Fruit fly (Drosophila melanogaster) whole organism, embryonic: Measurements from ENCODE around the gene CG7728.

Source experiments
- Ada2b ChIP-seq: fragments of 200-800 bp; sonication (Bioruptor generic); IDR thresholded peaks from 2 replicates; pipeline ENCODE4 v1.3.6; 2022; ENCODE audit warnings: missing biosample characterization, missing genetic modification characterization
- Atf-2 ChIP-seq: fragments of 200-800 bp; sonication (Bioruptor generic); optimal IDR thresholded peaks from 2 replicates; lab custom pipeline; 2016; ENCODE audit warnings: missing biosample characterization, missing genetic modification characterization
- BEAF-32 ChIP-seq: fragments of 200-800 bp; sonication (Bioruptor generic); optimal IDR thresholded peaks from 3 replicates; lab custom pipeline; 2017; ENCODE audit warnings: missing biosample characterization, missing genetic modification characterization, mild to moderate bottlenecking, moderate library complexity, missing genetic modification reagents
- Bteb2 ChIP-seq: fragments of 200-800 bp; sonication (Bioruptor generic); optimal IDR thresholded peaks from 2 replicates; lab custom pipeline; 2016; ENCODE audit warnings: missing biosample characterization, missing genetic modification characterization
- CG10274 ChIP-seq: fragments of 200-800 bp; sonication (Bioruptor generic); optimal IDR thresholded peaks from 3 replicates; lab custom pipeline; 2017; ENCODE audit warnings: missing biosample characterization, mild to moderate bottlenecking, missing genetic modification characterization
- CG10366 ChIP-seq: fragments of 200-800 bp; sonication (Bioruptor generic); IDR thresholded peaks from 2 replicates; pipeline ENCODE4 v1.3.6; 2022; ENCODE audit warnings: missing biosample characterization, missing genetic modification characterization
- CG10979 ChIP-seq: fragments of 200-800 bp; sonication (Bioruptor generic); optimal IDR thresholded peaks from 2 replicates; lab custom pipeline; 2018; ENCODE audit warnings: missing biosample characterization, mild to moderate bottlenecking, missing genetic modification characterization, moderate library complexity
- CG11247 ChIP-seq: fragments of 200-800 bp; sonication (Bioruptor generic); IDR thresholded peaks from 2 replicates; pipeline ENCODE4 v1.3.6; 2022; ENCODE audit warnings: missing biosample characterization, missing genetic modification characterization
- CG1233 ChIP-seq: fragments of 200-800 bp; sonication (Bioruptor generic); optimal IDR thresholded peaks from 4 replicates; lab custom pipeline; 2018; ENCODE audit warnings: missing biosample characterization, mild to moderate bottlenecking, missing genetic modification characterization
- CG12659 ChIP-seq: fragments of 200-800 bp; sonication (Bioruptor generic); optimal IDR thresholded peaks from 3 replicates; lab custom pipeline; 2017; ENCODE audit warnings: mild to moderate bottlenecking, missing biosample characterization, missing genetic modification reagents, missing genetic modification characterization
- CG14965 ChIP-seq: fragments of 200-800 bp; sonication (Bioruptor generic); optimal IDR thresholded peaks from 2 replicates; lab custom pipeline; 2016; ENCODE audit warnings: missing biosample characterization, missing genetic modification characterization, borderline replicate concordance
- CG15514 ChIP-seq: fragments of 200-800 bp; sonication (Bioruptor generic); optimal IDR thresholded peaks from 3 replicates; lab custom pipeline; 2017; ENCODE audit warnings: missing biosample characterization, missing genetic modification characterization, mild to moderate bottlenecking, moderate library complexity, missing genetic modification reagents
- CG16863 ChIP-seq: fragments of 200-800 bp; sonication (Bioruptor generic); optimal IDR thresholded peaks from 3 replicates; lab custom pipeline; 2016; ENCODE audit warnings: missing biosample characterization, missing genetic modification characterization
- CG17385 ChIP-seq: fragments of 200-800 bp; sonication (Bioruptor generic); optimal IDR thresholded peaks from 3 replicates; lab custom pipeline; 2018; ENCODE audit warnings: missing biosample characterization, mild to moderate bottlenecking, missing genetic modification characterization
- CG2712 ChIP-seq: fragments of 200-800 bp; optimal IDR thresholded peaks from 3 replicates; lab custom pipeline; 2019; ENCODE audit warnings: missing biosample characterization, mild to moderate bottlenecking, missing genetic modification characterization, moderate library complexity
- CG4820 ChIP-seq: fragments of 200-800 bp; sonication (Bioruptor generic); optimal IDR thresholded peaks from 3 replicates; lab custom pipeline; 2016; ENCODE audit warnings: missing biosample characterization, missing genetic modification characterization
- CG5953 ChIP-seq: fragments of 200-800 bp; sonication (Bioruptor generic); IDR thresholded peaks from 2 replicates; pipeline ENCODE4 v1.3.6; 2022; ENCODE audit warnings: missing biosample characterization, missing genetic modification characterization
- CG6689 ChIP-seq: fragments of 200-800 bp; sonication (Bioruptor generic); IDR thresholded peaks from 2 replicates; pipeline ENCODE4 v1.3.6; 2022; ENCODE audit warnings: missing biosample characterization, missing genetic modification characterization
- CG8388 ChIP-seq: fragments of 200-800 bp; sonication (Bioruptor generic); optimal IDR thresholded peaks from 2 replicates; lab custom pipeline; 2019; ENCODE audit warnings: missing biosample characterization, mild to moderate bottlenecking, missing genetic modification characterization, moderate library complexity
- CoRest ChIP-seq: fragments of 200-800 bp; sonication (Bioruptor generic); optimal IDR thresholded peaks from 3 replicates; lab custom pipeline; 2018; ENCODE audit warnings: missing biosample characterization, mild to moderate bottlenecking, missing genetic modification characterization, moderate library complexity
- D19A ChIP-seq: fragments of 200-800 bp; optimal IDR thresholded peaks from 3 replicates; lab custom pipeline; 2019; ENCODE audit warnings: missing biosample characterization, mild to moderate bottlenecking, missing genetic modification characterization, moderate library complexity
- Dbx ChIP-seq: fragments of 200-800 bp; sonication (Bioruptor generic); IDR thresholded peaks from 3 replicates; pipeline ENCODE4 v1.3.6; 2022; ENCODE audit warnings: missing biosample characterization, missing genetic modification characterization
- Dip3 ChIP-seq: fragments of 200-800 bp; sonication (Bioruptor generic); optimal IDR thresholded peaks from 3 replicates; lab custom pipeline; 2016; ENCODE audit warnings: missing biosample characterization, missing genetic modification characterization
- ERR ChIP-seq: fragments of 200-800 bp; sonication (Bioruptor generic); optimal IDR thresholded peaks from 2 replicates; lab custom pipeline; 2016; ENCODE audit warnings: missing biosample characterization, missing genetic modification characterization
- HmgD ChIP-seq: fragments of 200-800 bp; sonication (Bioruptor generic); optimal IDR thresholded peaks from 3 replicates; lab custom pipeline; 2016; ENCODE audit warnings: missing biosample characterization, missing genetic modification characterization
- MTF-1 ChIP-seq: fragments of 200-800 bp; sonication (Bioruptor generic); optimal IDR thresholded peaks from 2 replicates; lab custom pipeline; 2018; ENCODE audit warnings: missing biosample characterization, mild to moderate bottlenecking, missing genetic modification characterization, borderline replicate concordance
- Mad ChIP-seq: fragments of 200-800 bp; sonication (Bioruptor generic); optimal IDR thresholded peaks from 2 replicates; lab custom pipeline; 2016; ENCODE audit warnings: missing biosample characterization, missing genetic modification characterization
- Neu2 ChIP-seq: fragments of 200-800 bp; sonication (Bioruptor generic); optimal IDR thresholded peaks from 3 replicates; lab custom pipeline; 2016; ENCODE audit warnings: missing biosample characterization, missing genetic modification characterization, borderline replicate concordance
- Optix ChIP-seq: fragments of 200-800 bp; sonication (Bioruptor generic); IDR thresholded peaks from 3 replicates; pipeline ENCODE4 v1.3.6; 2022; ENCODE audit warnings: missing biosample characterization, missing genetic modification characterization
- Pdp1 ChIP-seq, 2 experiments: fragments of 200-800 bp; sonication (Bioruptor generic); optimal IDR thresholded peaks; 3 replicates each; lab custom pipeline; 2016; ENCODE audit warnings: missing biosample characterization in 2 of 2, missing genetic modification characterization in 2 of 2, mild to moderate bottlenecking in 1 of 2, moderate library complexity in 1 of 2
- Rx ChIP-seq: fragments of 200-800 bp; sonication (Bioruptor generic); IDR thresholded peaks from 2 replicates; pipeline ENCODE4 v1.3.6; 2022; ENCODE audit warnings: missing biosample characterization, missing genetic modification characterization
- Side ChIP-seq: fragments of 200-800 bp; sonication (Bioruptor generic); optimal IDR thresholded peaks from 2 replicates; lab custom pipeline; 2016; ENCODE audit warnings: missing biosample characterization, missing genetic modification characterization
- Sin3A ChIP-seq: fragments of >200 bp; optimal IDR thresholded peaks from 2 replicates; lab custom pipeline; 2018
- Stat92E ChIP-seq, 3 experiments: fragments of >200 bp in 2 of 3; fragments of 200-800 bp in 1 of 3; sonication (Bioruptor generic) in 1 of 3; optimal IDR thresholded peaks; 2 replicates each; lab custom pipeline; 2017 to 2019; ENCODE audit warnings: missing biosample characterization in 3 of 3, missing genetic modification characterization in 3 of 3, mild to moderate bottlenecking in 1 of 3, moderate library complexity in 1 of 3
- Tbp ChIP-seq: fragments of >200 bp; optimal IDR thresholded peaks from 2 replicates; lab custom pipeline; 2018; ENCODE audit warnings: missing biosample characterization, missing genetic modification characterization
- Vsx1 ChIP-seq: fragments of 200-800 bp; sonication (Bioruptor generic); optimal IDR thresholded peaks from 2 replicates; lab custom pipeline; 2017; ENCODE audit warnings: missing biosample characterization, mild to moderate bottlenecking, missing genetic modification characterization, missing genetic modification reagents
- ac ChIP-seq: fragments of 200-800 bp; sonication (Bioruptor generic); optimal IDR thresholded peaks from 3 replicates; lab custom pipeline; 2017; ENCODE audit warnings: missing biosample characterization, mild to moderate bottlenecking, missing genetic modification characterization
- cad ChIP-seq: fragments of >200 bp; optimal IDR thresholded peaks from 2 replicates; lab custom pipeline; 2017; ENCODE audit warnings: missing biosample characterization, missing genetic modification characterization
- dan ChIP-seq: fragments of 200-800 bp; sonication (Bioruptor generic); IDR thresholded peaks from 2 replicates; pipeline ENCODE4 v1.3.6; 2022; ENCODE audit warnings: missing biosample characterization, missing genetic modification characterization
- disco-r ChIP-seq: fragments of 200-800 bp; sonication (Bioruptor generic); optimal IDR thresholded peaks from 2 replicates; lab custom pipeline; 2016; ENCODE audit warnings: missing biosample characterization, missing genetic modification characterization
- dmrt99B ChIP-seq: fragments of 200-800 bp; sonication (Bioruptor generic); optimal IDR thresholded peaks from 2 replicates; lab custom pipeline; 2018; ENCODE audit warnings: missing biosample characterization, mild to moderate bottlenecking, missing genetic modification characterization, moderate library complexity
- en ChIP-seq: fragments of 200-800 bp; sonication (Bioruptor generic); optimal IDR thresholded peaks from 2 replicates; lab custom pipeline; 2016; ENCODE audit warnings: missing biosample characterization, missing genetic modification characterization
- hb ChIP-seq: fragments of 200-800 bp; sonication (Bioruptor generic); IDR thresholded peaks from 3 replicates; pipeline ENCODE4 v1.3.6; 2022; ENCODE audit warnings: missing biosample characterization, missing genetic modification characterization; ENCODE audit not compliant: partially characterized antibody
- inv ChIP-seq: fragments of 200-800 bp; sonication (Bioruptor generic); IDR thresholded peaks from 2 replicates; pipeline ENCODE4 v1.3.6; 2022; ENCODE audit warnings: missing biosample characterization, missing genetic modification characterization; ENCODE audit not compliant: partially characterized antibody
- kah ChIP-seq: fragments of 200-800 bp; sonication (Bioruptor generic); optimal IDR thresholded peaks from 2 replicates; lab custom pipeline; 2018; ENCODE audit warnings: missing biosample characterization, mild to moderate bottlenecking, missing genetic modification characterization
- nau ChIP-seq: fragments of 200-800 bp; sonication (Bioruptor generic); optimal IDR thresholded peaks from 3 replicates; lab custom pipeline; 2017; ENCODE audit warnings: missing biosample characterization, mild to moderate bottlenecking, missing genetic modification characterization, missing genetic modification reagents
- ttk ChIP-seq: fragments of 200-800 bp; sonication (Bioruptor generic); IDR thresholded peaks from 2 replicates; pipeline ENCODE4 v2.1.2; 2022; ENCODE audit warnings: missing biosample characterization, missing genetic modification characterization
- wdn ChIP-seq: fragments of 200-800 bp; sonication (Bioruptor generic); IDR thresholded peaks from 2 replicates; pipeline ENCODE4 v1.3.6; 2022; ENCODE audit warnings: missing biosample characterization, missing genetic modification characterization
- wor ChIP-seq: fragments of 200-800 bp; sonication (Bioruptor generic); IDR thresholded peaks from 2 replicates; pipeline ENCODE4 v1.3.6; 2022; ENCODE audit warnings: missing biosample characterization, missing genetic modification characterization

The CG7728 gene

DNA sequence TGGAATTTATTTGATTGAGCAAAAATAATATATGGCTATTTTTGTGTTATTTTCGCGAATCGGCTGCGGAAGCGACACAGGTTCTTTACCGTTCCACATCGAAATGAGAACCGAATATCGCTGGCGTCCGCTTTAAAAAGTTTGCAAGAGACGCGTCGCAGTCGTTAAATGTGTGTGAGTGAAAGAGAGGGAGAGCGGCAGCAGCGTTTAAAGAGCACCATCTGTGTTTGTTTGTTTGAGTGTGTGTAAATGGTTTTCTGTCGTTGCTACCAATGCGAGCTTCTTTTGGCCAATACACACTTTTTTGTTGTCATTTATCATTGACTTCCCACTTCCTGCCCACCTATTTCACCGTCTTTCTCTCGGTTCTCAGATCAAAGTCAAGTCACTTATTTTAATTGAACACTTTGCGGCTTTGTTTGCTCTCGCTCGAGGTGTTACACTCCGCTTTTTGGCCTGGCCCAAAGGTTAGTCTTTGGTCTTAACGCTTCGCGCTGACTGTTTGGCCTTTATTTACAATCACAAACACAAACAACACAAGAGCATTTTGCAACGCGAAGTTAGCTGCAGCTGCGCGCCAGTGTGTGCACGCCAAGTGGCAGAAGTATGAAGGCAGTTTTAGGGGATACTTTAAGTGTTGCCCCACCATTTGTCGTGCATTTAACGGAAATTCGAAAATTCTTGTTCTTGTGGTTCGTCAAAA lies 4.2 kb upstream of the CG7728 start, which contains the start of gene CG3764 (continued):
- TF ChIP-seq Dbx (peak; percentile 62), dan (GFP tag; lab: Robert Waterston, UW) (no peak), CG10366 (GFP tag; lab: Robert Waterston, UW) (no peak), CG16863 (GFP tag; lab: Kevin White, UChicago) (peak; percentile 73), en (GFP tag; lab: Kevin White, UChicago) (peak; percentile 65), CG15514 (GFP tag; lab: Kevin White, UChicago) (peak; percentile 92), CG12659 (peak; percentile 95), Dip3 (GFP tag; lab: Kevin White, UChicago) (peak; percentile 62), cad (no peak), MTF-1 (peak; percentile 88), Pdp1 (GFP tag; optimal IDR thresholded peaks at IDR 0.05; lab: Kevin White, UChicago) (peak; percentile 61 to 74), Mad (GFP tag; lab: Kevin White, UChicago) (peak; percentile 74), CG2712 (tag; lab: Kevin White, UChicago) (peak; percentile 70), Ada2b (GFP tag; lab: Robert Waterston, UW) (peak; percentile 37; the same call in 1 of the 2 replicates), kah (GFP tag; lab: Kevin White, UChicago) (peak; percentile 79), Stat92E (GFP tag; optimal IDR thresholded peaks at IDR 0.05; lab: Kevin White, UChicago) (peak in 1 of 3 experiments; percentile 72), Atf-2 (GFP tag; lab: Kevin White, UChicago) (peak; percentile 52), hb (GFP tag; lab: Robert Waterston, UW) (no peak), BEAF-32 (GFP tag; lab: Kevin White, UChicago) (peak; percentile 46), CG14965 (GFP tag; lab: Kevin White, UChicago) (peak; percentile 34), D19A (tag; lab: Kevin White, UChicago) (peak; percentile 47), HmgD (GFP tag; lab: Kevin White, UChicago) (peak; percentile 76), wdn (GFP tag; lab: Robert Waterston, UW) (peak; percentile 34; the same call in 1 of the 2 replicates), Bteb2 (GFP tag; lab: Kevin White, UChicago) (peak; percentile 32), disco-r (GFP tag; lab: Kevin White, UChicago) (peak; percentile 63), CoRest (peak; percentile 83), CG4820 (GFP tag; lab: Kevin White, UChicago) (peak; percentile 38), CG17385 (peak; percentile 80), ttk (GFP tag; lab: Robert Waterston, UW) (peak; percentile 62), ERR (GFP tag; lab: Kevin White, UChicago) (peak; percentile 74), Neu2 (GFP tag; lab: Kevin White, UChicago) (no peak), CG11247 (0 out of 2 replicates have a peak, but pooled peaks have one; percentile 49), Rx (GFP tag; lab: Robert Waterston, UW) (peak; percentile 65), CG5953 (GFP tag; lab: Robert Waterston, UW) (peak; percentile 39; the same call in 1 of the 2 replicates), Tbp (GFP tag; lab: Kevin White, UChicago) (no peak), Side (GFP tag; lab: Kevin White, UChicago) (peak; percentile 77), wor (GFP tag; lab: Robert Waterston, UW) (no peak), Optix (no peak), CG8388 (GFP tag; lab: Kevin White, UChicago) (peak; percentile 64), Vsx1 (GFP tag; lab: Kevin White, UChicago) (peak; percentile 72), ac (peak; percentile 69), dmrt99B (tag; lab: Kevin White, UChicago) (peak; percentile 68), CG6689 (GFP tag; lab: Robert Waterston, UW) (peak; percentile 54; the same call in 1 of the 2 replicates), Sin3A (lab: Kevin White, UChicago) (peak; percentile 43), CG10979 (tag; lab: Kevin White, UChicago) (peak; percentile 56), nau (GFP tag; lab: Kevin White, UChicago) (no peak), inv (GFP tag; lab: Robert Waterston, UW) (no peak), CG10274 (GFP tag; lab: Kevin White, UChicago) (peak; percentile 67), CG1233 (GFP tag; lab: Kevin White, UChicago) (peak; percentile 89)
